Fruit fly (Drosophila melanogaster) S2 (cell line): ENCODE measurements around the gene CG17776.
A peak's percentile ranks its signal among the peaks of the same experiment; 100 is the strongest.

Experiments
- CG8478 ChIP-seq: fragments of >200 bp; optimal IDR thresholded peaks from 2 replicates; lab custom pipeline; 2018
- CTCF ChIP-seq, 2 experiments: fragments of >200 bp; optimal IDR thresholded peaks; 2 replicates each; lab custom pipeline; 2018

The CG17776 gene

DNA sequence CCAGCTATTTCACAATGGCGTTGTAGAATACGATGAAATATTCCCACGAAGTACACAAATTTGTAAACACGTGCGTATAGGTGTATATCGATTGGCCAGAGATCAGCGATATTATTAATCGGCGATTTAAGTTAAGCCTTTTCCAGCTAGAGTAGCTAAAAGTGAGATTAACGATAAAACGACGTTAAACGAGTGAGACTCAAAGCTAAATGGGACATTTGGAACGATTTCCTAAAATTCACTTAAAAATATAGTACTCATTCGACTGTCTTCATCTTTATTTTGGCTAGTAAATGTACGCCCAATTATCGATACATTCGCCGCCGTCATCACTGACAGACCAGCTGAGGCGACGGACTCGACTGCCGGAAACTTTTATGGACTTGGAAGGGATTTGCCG, at the start of gene CG17776, which contains the start of gene Nmd3:
Gene CG17776 (plus strand): TSS at position 163 of the 400 bp plus-strand sequence.
Gene Nmd3 (minus strand): TSS at position 106 of the 400 bp plus-strand sequence.
- no peak for TF ChIP-seq CTCF (optimal IDR thresholded peaks at IDR 0.05; lab: Kevin White, UChicago)
- TF ChIP-seq CG8478 (lab: Kevin White, UChicago) = no peak

- TF ChIP-seq CTCF (optimal IDR thresholded peaks at IDR 0.05; lab: Kevin White, UChicago) (no peak), CG8478 (lab: Kevin White, UChicago) (no peak)
These were observed 49.4 kb upstream of the CG17776 start for dm6 chrX:2134965-2135758.

dm6 chrX:2135868-2136787, 48.4 kb upstream of the CG17776 start:
- TF ChIP-seq CG8478 (lab: Kevin White, UChicago) (no peak), CTCF (optimal IDR thresholded peaks at IDR 0.05; lab: Kevin White, UChicago) (no peak)

DNA sequence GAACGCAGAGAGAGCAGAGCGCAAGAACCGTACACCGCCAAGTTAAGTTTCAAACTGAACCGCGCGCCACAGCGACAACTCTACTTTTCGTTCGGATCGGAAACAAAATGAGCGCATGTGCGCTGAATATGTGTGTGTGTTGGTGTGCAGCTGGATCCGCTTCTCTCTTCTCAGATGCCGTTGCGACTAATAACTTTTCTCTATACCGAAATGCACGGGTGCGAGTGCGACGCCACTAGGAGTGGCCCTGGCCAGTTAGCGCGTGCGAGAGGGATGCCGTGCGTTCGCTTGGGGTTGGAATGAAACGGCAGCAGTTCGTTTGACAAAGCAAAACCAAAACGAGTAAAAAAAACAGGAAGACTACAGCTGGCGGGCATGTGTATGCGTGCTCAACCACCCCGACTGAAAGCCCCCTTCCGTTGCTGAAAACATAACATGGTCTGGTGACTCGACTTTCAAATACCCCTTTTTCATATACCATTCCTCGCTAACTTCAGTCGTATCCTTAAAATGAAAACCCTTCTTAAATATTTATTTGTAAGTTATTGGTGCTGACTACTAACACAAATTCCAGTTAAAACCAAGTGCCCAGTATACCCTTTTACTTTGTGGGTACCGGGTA, 47.6 kb upstream of the CG17776 start:
- TF ChIP-seq CTCF (optimal IDR thresholded peaks at IDR 0.05; lab: Kevin White, UChicago) = peak in 1 of 2 experiments; percentile 23
- TF ChIP-seq CG8478 (lab: Kevin White, UChicago) = peak; percentile 30

DNA sequence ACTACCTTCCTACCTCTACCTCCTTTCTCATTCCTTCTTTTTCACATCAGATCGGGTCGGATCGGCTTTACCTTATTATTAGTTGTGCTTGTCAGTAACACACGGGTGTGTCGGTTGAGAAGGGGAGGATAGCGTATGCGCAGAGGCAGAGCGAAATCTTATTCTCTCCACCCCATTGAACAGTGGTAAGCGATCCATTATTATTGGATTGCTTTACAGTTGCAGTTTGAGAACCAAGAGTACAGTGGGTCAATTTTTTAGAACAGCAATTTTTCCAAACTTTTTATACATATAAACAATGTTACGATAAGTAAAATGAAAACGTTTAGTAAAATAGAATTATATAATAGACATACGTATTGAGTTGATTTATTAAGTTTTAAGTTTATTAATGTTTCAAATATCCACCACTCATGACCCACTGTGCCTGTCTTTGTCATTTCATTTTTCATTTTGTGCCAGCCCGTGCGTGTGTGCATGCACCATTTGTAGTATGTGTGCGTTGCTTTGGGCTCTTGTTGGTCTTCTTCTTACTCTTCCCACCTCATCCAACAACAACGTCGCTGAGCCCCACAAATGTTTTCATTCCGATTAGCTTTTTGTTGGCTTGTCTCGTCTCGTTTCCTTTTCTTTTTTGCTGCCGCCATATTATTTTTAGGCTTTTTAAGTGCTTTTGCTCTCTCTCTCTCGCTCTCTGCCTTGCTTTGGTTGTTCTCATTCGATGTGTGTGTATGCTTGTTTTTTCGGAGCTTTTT, 46.8 kb upstream of the CG17776 start:
- TF ChIP-seq CG8478 (lab: Kevin White, UChicago) (no peak), CTCF (optimal IDR thresholded peaks at IDR 0.05; lab: Kevin White, UChicago) (no peak)

dm6 chrX:2138342-2138416, 46.3 kb upstream of the CG17776 start, which contains the start of gene ph-p:
Gene ph-p, minus strand, starts transcription at chrX:2138371.
- TF ChIP-seq CTCF (optimal IDR thresholded peaks at IDR 0.05; lab: Kevin White, UChicago) (no peak), CG8478 (lab: Kevin White, UChicago) (no peak)

dm6 chrX:2138417-2138816, 46.1 kb upstream of the CG17776 start:
- no peak for TF ChIP-seq CG8478 (lab: Kevin White, UChicago)

DNA sequence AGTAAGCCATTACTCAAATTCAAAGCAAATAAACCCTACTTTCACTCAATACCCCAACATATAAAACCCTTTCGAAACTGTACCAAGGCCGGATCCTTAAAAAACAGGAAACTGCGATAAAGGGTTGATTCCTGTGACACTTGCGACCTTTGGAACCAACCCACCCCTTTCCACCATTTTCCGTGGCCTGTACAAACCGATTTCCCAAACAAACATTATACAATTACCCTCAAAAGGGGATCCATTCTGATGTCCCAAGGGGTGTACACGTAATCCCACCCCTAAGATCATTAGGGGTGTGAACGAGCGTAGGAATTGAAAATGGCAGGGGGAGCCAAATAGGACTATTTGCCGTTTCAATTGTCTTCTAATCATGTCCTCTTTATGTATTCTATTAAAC, 44.9 kb upstream of the CG17776 start:
- TF ChIP-seq CG8478 (lab: Kevin White, UChicago) = no peak
- no peak for TF ChIP-seq CTCF (optimal IDR thresholded peaks at IDR 0.05; lab: Kevin White, UChicago)

- TF ChIP-seq CTCF (optimal IDR thresholded peaks at IDR 0.05; lab: Kevin White, UChicago) (no peak), CG8478 (lab: Kevin White, UChicago) (no peak)
These were observed 44.0 kb upstream of the CG17776 start for dm6 chrX:2140487-2140886.

- TF ChIP-seq CTCF (optimal IDR thresholded peaks at IDR 0.05; lab: Kevin White, UChicago) (no peak), CG8478 (lab: Kevin White, UChicago) (no peak)
These were observed 43.2 kb upstream of the CG17776 start, which contains the start of gene D2hgdh for dm6 chrX:2141159-2141853. Gene D2hgdh, plus strand, starts transcription at chrX:2141489.

DNA sequence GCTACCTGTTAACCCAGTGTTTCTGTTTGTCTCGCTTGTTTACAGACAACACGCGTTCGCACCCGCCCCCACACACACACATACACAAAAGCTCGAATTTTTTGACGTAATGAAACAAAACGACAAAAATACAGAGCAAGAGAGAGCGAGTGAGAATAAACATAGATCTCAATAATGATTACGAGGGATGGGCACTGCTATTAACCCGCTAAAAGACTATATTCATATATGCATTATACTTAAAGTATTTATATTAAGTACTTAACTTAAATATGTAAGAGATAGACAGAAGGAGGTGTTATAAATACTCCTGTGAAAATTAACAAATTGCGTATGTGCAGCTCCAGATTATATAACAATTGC, 42.7 kb upstream of the CG17776 start:
- TF ChIP-seq CG8478 (lab: Kevin White, UChicago) (no peak), CTCF (optimal IDR thresholded peaks at IDR 0.05; lab: Kevin White, UChicago) (no peak)

DNA sequence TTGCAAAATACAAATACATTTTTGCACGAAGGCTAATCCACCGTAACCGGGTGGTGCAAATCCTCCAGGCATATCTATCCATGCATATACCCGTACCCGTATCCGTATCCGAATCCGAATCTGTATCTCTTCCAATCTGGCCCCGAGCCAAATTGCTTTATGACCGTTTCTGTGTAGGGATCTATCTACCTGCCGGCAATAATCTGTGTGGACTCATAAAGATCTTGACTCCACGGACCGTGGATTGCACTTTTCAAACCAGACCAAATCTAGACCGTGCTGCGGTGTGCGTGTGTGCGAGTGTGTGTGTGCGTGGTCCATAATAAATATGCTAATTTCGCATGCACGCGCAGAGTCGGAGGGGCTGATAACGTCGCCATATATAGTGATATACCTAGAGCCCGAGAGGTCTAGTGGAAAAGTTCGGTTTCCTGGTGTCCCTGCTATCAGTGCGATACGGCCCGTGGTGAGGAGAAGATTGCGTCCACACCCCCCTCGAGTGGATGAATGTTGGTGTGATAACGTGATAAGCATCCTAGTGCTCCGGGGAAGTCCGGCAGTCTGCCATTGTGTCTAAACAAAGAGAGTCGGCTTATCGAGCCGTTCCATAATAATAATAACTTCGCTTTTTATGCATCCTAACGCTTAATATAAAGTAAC, 42.1 kb upstream of the CG17776 start:
- TF ChIP-seq CG8478 (lab: Kevin White, UChicago) = no peak
- no peak for TF ChIP-seq CTCF (optimal IDR thresholded peaks at IDR 0.05; lab: Kevin White, UChicago)

DNA sequence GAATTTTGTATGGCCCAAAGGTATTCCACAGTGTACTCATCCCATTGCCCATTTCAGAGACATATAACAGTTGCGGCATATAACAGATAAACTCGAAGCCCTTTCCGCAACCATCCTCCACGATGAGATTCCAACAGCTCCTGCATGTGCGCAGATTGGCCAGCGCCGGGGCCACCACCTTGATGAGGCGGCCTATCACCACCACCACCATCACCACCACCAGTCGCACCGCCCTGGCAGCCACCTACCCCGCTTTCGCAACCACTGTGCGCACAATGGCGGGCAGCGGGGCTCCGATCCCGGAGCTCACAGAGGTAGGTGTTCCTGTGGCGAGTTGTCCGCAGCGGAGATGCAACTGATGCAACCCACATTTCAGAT, 41.6 kb upstream of the CG17776 start:
- TF ChIP-seq CG8478 (lab: Kevin White, UChicago) (no peak), CTCF (optimal IDR thresholded peaks at IDR 0.05; lab: Kevin White, UChicago) (no peak)
